Worm (Caenorhabditis elegans) whole organism, mixed stage, embryonic: ENCODE results near the gene Y49F6A.5.

Source experiments
- blmp-1 ChIP-seq: fragments of 150-350 bp; optimal IDR thresholded peaks from 2 replicates; lab custom pipeline; 2014; ENCODE audit warnings: missing biosample characterization, missing genetic modification characterization
- lin-13 ChIP-seq: fragments of 150-350 bp; optimal IDR thresholded peaks from 2 replicates; lab custom pipeline; 2014; ENCODE audit warnings: missing biosample characterization, missing genetic modification characterization
- lsy-2 ChIP-seq: fragments of 150-350 bp; optimal IDR thresholded peaks from 2 replicates; lab custom pipeline; 2014; ENCODE audit warnings: missing biosample characterization, missing genetic modification characterization
- mab-5 ChIP-seq: fragments of 150-350 bp; optimal IDR thresholded peaks from 2 replicates; lab custom pipeline; 2014; ENCODE audit warnings: missing biosample characterization, missing genetic modification characterization
- nhr-12 ChIP-seq: fragments of 150-350 bp; optimal IDR thresholded peaks from 2 replicates; lab custom pipeline; 2014; ENCODE audit warnings: missing biosample characterization, missing genetic modification characterization
- nhr-28 ChIP-seq: fragments of 150-350 bp; optimal IDR thresholded peaks from 2 replicates; lab custom pipeline; 2014; ENCODE audit warnings: missing biosample characterization, missing genetic modification characterization
- sem-2 ChIP-seq: fragments of 200-800 bp; sonication (Bioruptor generic); optimal IDR thresholded peaks from 2 replicates; lab custom pipeline; 2018; ENCODE audit warnings: mild to moderate bottlenecking, missing genetic modification characterization, missing compliant biosample characterization
- unc-62 ChIP-seq: fragments of 150-350 bp; optimal IDR thresholded peaks from 2 replicates; lab custom pipeline; 2014; ENCODE audit warnings: missing biosample characterization, missing genetic modification reagents, missing genetic modification characterization

DNA sequence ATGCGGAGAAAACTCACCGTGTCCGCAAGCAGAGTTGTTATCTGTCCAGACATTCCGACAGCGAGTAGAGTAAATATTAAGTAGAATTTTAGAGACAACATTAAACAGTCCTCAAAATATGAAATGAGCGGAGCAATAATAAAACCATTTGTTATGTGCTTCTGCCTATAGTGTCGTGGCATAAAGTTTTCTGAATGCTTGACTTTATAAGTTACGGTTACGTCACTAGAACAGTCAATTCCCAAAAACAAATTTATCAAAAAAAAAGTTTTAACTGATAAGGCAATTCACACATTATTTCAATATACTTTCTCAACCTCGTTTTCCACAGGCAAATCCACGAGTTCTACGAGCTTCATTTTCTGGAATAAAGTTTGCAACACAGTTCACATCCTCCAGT lies 40.5 kb downstream of the Y49F6A.5 start, which contains the start of gene clec-127:
- TF ChIP-seq blmp-1 (tag; lab: Kevin White, UChicago), result no peak
- no peak for TF ChIP-seq sem-2 (GFP tag; lab: Kevin White, UChicago)
- TF ChIP-seq lin-13 (tag; lab: Kevin White, UChicago), result no peak
- no peak for TF ChIP-seq lsy-2 (tag; lab: Kevin White, UChicago)
- TF ChIP-seq nhr-12 (tag; lab: Kevin White, UChicago), result no peak
- TF ChIP-seq mab-5 (tag; lab: Kevin White, UChicago), result no peak
- no peak for TF ChIP-seq unc-62 (GFP tag; lab: Kevin White, UChicago)
- TF ChIP-seq nhr-28 (tag; lab: Kevin White, UChicago), result no peak
